Worm (Caenorhabditis elegans) whole organism, midembryonic: ENCODE data around the gene T26C5.4.

Experiments used
- T22C8.4 ChIP-seq: fragments of 200-800 bp; sonication (Bioruptor generic); IDR thresholded peaks from 2 replicates; pipeline ENCODE4 v1.3.6; 2022; ENCODE audit warnings: missing genetic modification characterization, missing compliant biosample characterization
- cog-1 ChIP-seq: sonication (generic microtip); optimal IDR thresholded peaks from 2 replicates; lab custom pipeline; 2016; ENCODE audit warnings: missing genetic modification characterization, missing compliant biosample characterization
- flt-1 ChIP-seq: fragments of 200-800 bp; sonication (Bioruptor generic); IDR thresholded peaks from 2 replicates; pipeline ENCODE4 v1.3.6; 2022; ENCODE audit warnings: missing genetic modification characterization, missing compliant biosample characterization
- klf-2 ChIP-seq: fragments of 200-800 bp; sonication (Bioruptor generic); conservative IDR thresholded peaks from 2 replicates; pipeline ENCODE4 v1.3.6; 2022; ENCODE audit warnings: missing genetic modification reagents, missing genetic modification characterization, missing compliant biosample characterization
- med-1 ChIP-seq: sonication (generic microtip); optimal IDR thresholded peaks from 2 replicates; lab custom pipeline; 2017; ENCODE audit warnings: missing genetic modification characterization, mild to moderate bottlenecking, missing compliant biosample characterization, antibody characterized with exemption, missing genetic modification reagents; ENCODE audit not compliant: insufficient read depth
- ref-1 ChIP-seq: fragments of 200-800 bp; sonication (Bioruptor generic); conservative IDR thresholded peaks from 2 replicates; pipeline ENCODE4 v1.3.6; 2022; ENCODE audit warnings: missing genetic modification reagents, missing genetic modification characterization, missing compliant biosample characterization
- tab-1 ChIP-seq: fragments of 200-800 bp; sonication (Bioruptor generic); IDR thresholded peaks from 2 replicates; pipeline ENCODE4 v1.3.6; 2022; ENCODE audit warnings: missing genetic modification characterization, missing compliant biosample characterization
- ztf-23 ChIP-seq: fragments of 200-800 bp; sonication (Bioruptor generic); IDR thresholded peaks from 2 replicates; pipeline ENCODE4 v1.3.6; 2022; ENCODE audit warnings: missing genetic modification reagents, missing genetic modification characterization, missing compliant biosample characterization
- ztf-29 ChIP-seq: fragments of 200-800 bp; sonication (Bioruptor generic); IDR thresholded peaks from 2 replicates; pipeline ENCODE4 v1.3.6; 2022; ENCODE audit warnings: missing genetic modification reagents, missing genetic modification characterization, missing compliant biosample characterization

Gene T26C5.4

ce11 chrII:9250422-9250821, at the start of gene T26C5.4:
T26C5.4 (minus strand) TSS chrII:9250522.
- TF ChIP-seq flt-1: no peak
- no peak for TF ChIP-seq T22C8.4 (GFP tag; lab: Robert Waterston, UW)
- no peak for TF ChIP-seq ztf-23 (GFP tag; lab: Robert Waterston, UW)
- TF ChIP-seq klf-2 (GFP tag; lab: Robert Waterston, UW): no peak
- TF ChIP-seq ref-1 (GFP tag; lab: Robert Waterston, UW): no peak
- no peak for TF ChIP-seq cog-1 (tag; lab: Kevin White, UChicago)
- TF ChIP-seq tab-1 (GFP tag; lab: Robert Waterston, UW): no peak
- TF ChIP-seq ztf-29: no peak
- no peak for TF ChIP-seq med-1

- TF ChIP-seq klf-2 (GFP tag; lab: Robert Waterston, UW) (no peak), T22C8.4 (GFP tag; lab: Robert Waterston, UW) (no peak), cog-1 (tag; lab: Kevin White, UChicago) (no peak), flt-1 (no peak), tab-1 (GFP tag; lab: Robert Waterston, UW) (no peak), ztf-29 (no peak), med-1 (no peak), ref-1 (GFP tag; lab: Robert Waterston, UW) (no peak), ztf-23 (GFP tag; lab: Robert Waterston, UW) (no peak)
Observed at ce11 chrII:9299679-9300078, 49.4 kb upstream of the T26C5.4 start.

ce11 chrII:9295678-9296077, 45.4 kb upstream of the T26C5.4 start, which contains the start of gene C01G6.9:
C01G6.9 (minus strand) TSS chrII:9295818.
- TF ChIP-seq cog-1 (tag; lab: Kevin White, UChicago) (no peak), ztf-29 (no peak), tab-1 (GFP tag; lab: Robert Waterston, UW) (no peak), ztf-23 (GFP tag; lab: Robert Waterston, UW) (no peak), med-1 (no peak), ref-1 (GFP tag; lab: Robert Waterston, UW) (no peak), T22C8.4 (GFP tag; lab: Robert Waterston, UW) (no peak), klf-2 (GFP tag; lab: Robert Waterston, UW) (no peak), flt-1 (no peak)

ce11 chrII:9291632-9292031, 41.3 kb upstream of the T26C5.4 start, which contains the start of gene acs-7:
acs-7 (plus strand) TSS chrII:9292017.
- no peak for TF ChIP-seq klf-2 (GFP tag; lab: Robert Waterston, UW)
- no peak for TF ChIP-seq flt-1
- TF ChIP-seq T22C8.4 (GFP tag; lab: Robert Waterston, UW): no peak
- TF ChIP-seq tab-1 (GFP tag; lab: Robert Waterston, UW): no peak
- TF ChIP-seq ref-1 (GFP tag; lab: Robert Waterston, UW): no peak
- no peak for TF ChIP-seq med-1
- no peak for TF ChIP-seq ztf-29
- no peak for TF ChIP-seq cog-1 (tag; lab: Kevin White, UChicago)
- TF ChIP-seq ztf-23 (GFP tag; lab: Robert Waterston, UW): no peak

- TF ChIP-seq tab-1 (GFP tag; lab: Robert Waterston, UW): no peak
- TF ChIP-seq ref-1 (GFP tag; lab: Robert Waterston, UW): no peak
- TF ChIP-seq med-1: no peak
- TF ChIP-seq cog-1 (tag; lab: Kevin White, UChicago): no peak
- TF ChIP-seq ztf-23 (GFP tag; lab: Robert Waterston, UW): no peak
- TF ChIP-seq T22C8.4 (GFP tag; lab: Robert Waterston, UW): no peak
Observed at ce11 chrII:9289127-9289526, 38.8 kb upstream of the T26C5.4 start.

- TF ChIP-seq med-1: no peak
- TF ChIP-seq flt-1: peak; percentile 29; the same call in 1 of the 2 replicates
- TF ChIP-seq cog-1 (tag; lab: Kevin White, UChicago): no peak
- no peak for TF ChIP-seq tab-1 (GFP tag; lab: Robert Waterston, UW)
Observed at ce11 chrII:9285171-9286025, 35.1 kb upstream of the T26C5.4 start, which contains the start of gene mtrr-1. mtrr-1 (plus strand) TSS chrII:9285975.

ce11 chrII:9284358-9285170, 34.2 kb upstream of the T26C5.4 start:
- no peak for TF ChIP-seq cog-1 (tag; lab: Kevin White, UChicago)
- no peak for TF ChIP-seq ztf-29

- no peak for TF ChIP-seq ztf-29
- TF ChIP-seq med-1: no peak
- TF ChIP-seq ztf-23 (GFP tag; lab: Robert Waterston, UW): no peak
- TF ChIP-seq T22C8.4 (GFP tag; lab: Robert Waterston, UW): no peak
- TF ChIP-seq ref-1 (GFP tag; lab: Robert Waterston, UW): no peak
Observed at ce11 chrII:9283668-9284357, 33.5 kb upstream of the T26C5.4 start.

- peak; percentile 90 for TF ChIP-seq T22C8.4 (GFP tag; lab: Robert Waterston, UW)
- TF ChIP-seq ztf-23 (GFP tag; lab: Robert Waterston, UW): peak; percentile 58; the same call in 1 of the 2 replicates
- TF ChIP-seq tab-1 (GFP tag; lab: Robert Waterston, UW): no peak
- peak; percentile 79 for TF ChIP-seq cog-1 (tag; lab: Kevin White, UChicago)
- peak; percentile 66; the same call in 1 of the 2 replicates for TF ChIP-seq flt-1
Observed at ce11 chrII:9282787-9283186, 32.5 kb upstream of the T26C5.4 start.
